Fruit fly (Drosophila melanogaster) whole organism, embryonic: Measurements from ENCODE around the gene Dhc62B.

Experiments
- BEAF-32 ChIP-seq: fragments of 200-800 bp; sonication (Bioruptor generic); optimal IDR thresholded peaks from 3 replicates; lab custom pipeline; 2017; ENCODE audit warnings: missing biosample characterization, missing genetic modification characterization, mild to moderate bottlenecking, moderate library complexity, missing genetic modification reagents
- CG10147 ChIP-seq: fragments of 200-800 bp; sonication (Bioruptor generic); optimal IDR thresholded peaks from 2 replicates; lab custom pipeline; 2019; ENCODE audit warnings: missing biosample characterization, mild to moderate bottlenecking, missing genetic modification characterization, moderate library complexity
- CG12391 ChIP-seq: fragments of 200-800 bp; sonication (Bioruptor generic); optimal IDR thresholded peaks from 3 replicates; lab custom pipeline; 2018; ENCODE audit warnings: missing biosample characterization, mild to moderate bottlenecking, missing genetic modification characterization, moderate library complexity
- CG14860 ChIP-seq: fragments of 200-800 bp; sonication (Bioruptor generic); IDR thresholded peaks from 3 replicates; pipeline ENCODE4 v1.3.6; 2022; ENCODE audit warnings: missing biosample characterization, missing genetic modification characterization; ENCODE audit not compliant: partially characterized antibody
- CG15479 ChIP-seq: fragments of 200-800 bp; sonication (Bioruptor generic); optimal IDR thresholded peaks from 3 replicates; lab custom pipeline; 2019; ENCODE audit warnings: missing biosample characterization, mild to moderate bottlenecking, missing genetic modification characterization, moderate library complexity
- CG15514 ChIP-seq: fragments of 200-800 bp; sonication (Bioruptor generic); optimal IDR thresholded peaks from 3 replicates; lab custom pipeline; 2017; ENCODE audit warnings: missing biosample characterization, missing genetic modification characterization, mild to moderate bottlenecking, moderate library complexity, missing genetic modification reagents
- CG1647 ChIP-seq: fragments of 200-800 bp; sonication (Bioruptor generic); optimal IDR thresholded peaks from 3 replicates; lab custom pipeline; 2016; ENCODE audit warnings: missing biosample characterization, missing genetic modification characterization
- CG17802 ChIP-seq: fragments of 200-800 bp; sonication (Bioruptor generic); optimal IDR thresholded peaks from 2 replicates; lab custom pipeline; 2018; ENCODE audit warnings: missing biosample characterization, mild to moderate bottlenecking, missing genetic modification characterization, moderate library complexity
- CG17829 ChIP-seq: fragments of 200-800 bp; optimal IDR thresholded peaks from 2 replicates; lab custom pipeline; 2019; ENCODE audit warnings: missing biosample characterization, mild to moderate bottlenecking, missing genetic modification characterization, moderate library complexity
- CG18599 ChIP-seq: fragments of 200-800 bp; sonication (Bioruptor generic); optimal IDR thresholded peaks from 3 replicates; lab custom pipeline; 2017; ENCODE audit warnings: missing biosample characterization, missing genetic modification characterization, mild to moderate bottlenecking, moderate library complexity, missing genetic modification reagents
- CG2116 ChIP-seq: fragments of 200-800 bp; sonication (Bioruptor generic); optimal IDR thresholded peaks from 3 replicates; lab custom pipeline; 2018; ENCODE audit warnings: missing biosample characterization, mild to moderate bottlenecking, missing genetic modification characterization
- CG2120 ChIP-seq: fragments of 200-800 bp; sonication (Bioruptor generic); optimal IDR thresholded peaks from 3 replicates; lab custom pipeline; 2016; ENCODE audit warnings: missing biosample characterization, missing genetic modification characterization
- CG30403 ChIP-seq: fragments of 200-800 bp; sonication (Bioruptor generic); optimal IDR thresholded peaks from 3 replicates; lab custom pipeline; 2016; ENCODE audit warnings: missing biosample characterization, missing genetic modification characterization
- CG32532 ChIP-seq: fragments of 200-800 bp; sonication (Bioruptor generic); IDR thresholded peaks from 2 replicates; pipeline ENCODE4 v1.3.6; 2022; ENCODE audit warnings: missing biosample characterization, missing genetic modification characterization
- CG34224 ChIP-seq: fragments of 200-800 bp; sonication (Bioruptor generic); IDR thresholded peaks from 3 replicates; pipeline ENCODE4 v1.3.6; 2022; ENCODE audit warnings: missing biosample characterization, missing genetic modification characterization; ENCODE audit not compliant: partially characterized antibody
- CG4328 ChIP-seq: fragments of 200-800 bp; sonication (Bioruptor generic); optimal IDR thresholded peaks from 3 replicates; lab custom pipeline; 2017; ENCODE audit warnings: missing biosample characterization, missing genetic modification reagents, missing genetic modification characterization
- CG6175 ChIP-seq: fragments of 200-800 bp; sonication (Bioruptor generic); IDR thresholded peaks from 3 replicates; pipeline ENCODE4 v1.3.6; 2022; ENCODE audit warnings: missing biosample characterization, missing genetic modification characterization
- CG9797 ChIP-seq: fragments of 200-800 bp; sonication (Bioruptor generic); optimal IDR thresholded peaks from 3 replicates; lab custom pipeline; 2018; ENCODE audit warnings: missing biosample characterization, mild to moderate bottlenecking, missing genetic modification characterization
- CTCF ChIP-seq: fragments of 200-800 bp; sonication (Bioruptor generic); optimal IDR thresholded peaks from 2 replicates; lab custom pipeline; 2017; ENCODE audit warnings: missing biosample characterization, mild to moderate bottlenecking, missing genetic modification characterization, moderate library complexity
- Dad ChIP-seq: fragments of 200-800 bp; sonication (Bioruptor generic); optimal IDR thresholded peaks from 3 replicates; lab custom pipeline; 2016; ENCODE audit warnings: missing biosample characterization, missing genetic modification characterization
- Hey ChIP-seq: fragments of 200-800 bp; sonication (Bioruptor generic); optimal IDR thresholded peaks from 3 replicates; lab custom pipeline; 2018; ENCODE audit warnings: missing biosample characterization, mild to moderate bottlenecking, missing genetic modification characterization
- Hr78 ChIP-seq, 2 experiments: fragments of 200-800 bp in 1 of 2; fragments of >200 bp in 1 of 2; sonication (Bioruptor generic) in 1 of 2; optimal IDR thresholded peaks; 2 replicates each; lab custom pipeline; 2017 to 2019; ENCODE audit warnings: missing biosample characterization in 2 of 2, missing genetic modification characterization in 2 of 2, mild to moderate bottlenecking in 1 of 2, moderate library complexity in 1 of 2
- MESR4 ChIP-seq: fragments of 200-800 bp; sonication (Bioruptor generic); optimal IDR thresholded peaks from 2 replicates; lab custom pipeline; 2018; ENCODE audit warnings: missing biosample characterization, mild to moderate bottlenecking, missing genetic modification characterization, moderate library complexity
- MTF-1 ChIP-seq: fragments of 200-800 bp; sonication (Bioruptor generic); optimal IDR thresholded peaks from 2 replicates; lab custom pipeline; 2018; ENCODE audit warnings: missing biosample characterization, mild to moderate bottlenecking, missing genetic modification characterization, borderline replicate concordance
- NK7.1 ChIP-seq: fragments of 200-800 bp; sonication (Bioruptor generic); optimal IDR thresholded peaks from 3 replicates; lab custom pipeline; 2016; ENCODE audit warnings: missing biosample characterization, missing genetic modification characterization
- Optix ChIP-seq: fragments of 200-800 bp; sonication (Bioruptor generic); IDR thresholded peaks from 3 replicates; pipeline ENCODE4 v1.3.6; 2022; ENCODE audit warnings: missing biosample characterization, missing genetic modification characterization
- Pdp1 ChIP-seq, 2 experiments: fragments of 200-800 bp; sonication (Bioruptor generic); optimal IDR thresholded peaks; 3 replicates each; lab custom pipeline; 2016; ENCODE audit warnings: missing biosample characterization in 2 of 2, missing genetic modification characterization in 2 of 2, mild to moderate bottlenecking in 1 of 2, moderate library complexity in 1 of 2
- Scr ChIP-seq: fragments of 200-800 bp; sonication (Bioruptor generic); IDR thresholded peaks from 2 replicates; pipeline ENCODE4 v1.3.6; 2022; ENCODE audit warnings: missing biosample characterization, missing genetic modification characterization; ENCODE audit not compliant: partially characterized antibody
- Sin3A ChIP-seq: fragments of >200 bp; optimal IDR thresholded peaks from 2 replicates; lab custom pipeline; 2018
- Stat92E ChIP-seq, 3 experiments: fragments of >200 bp in 2 of 3; fragments of 200-800 bp in 1 of 3; sonication (Bioruptor generic) in 1 of 3; optimal IDR thresholded peaks; 2 replicates each; lab custom pipeline; 2017 to 2019; ENCODE audit warnings: missing biosample characterization in 3 of 3, missing genetic modification characterization in 3 of 3, mild to moderate bottlenecking in 1 of 3, moderate library complexity in 1 of 3
- YL-1 ChIP-seq: fragments of 200-800 bp; sonication (Bioruptor generic); optimal IDR thresholded peaks from 3 replicates; lab custom pipeline; 2017; ENCODE audit warnings: missing biosample characterization, mild to moderate bottlenecking, missing genetic modification characterization
- amos ChIP-seq: fragments of 200-800 bp; sonication (Bioruptor generic); IDR thresholded peaks from 2 replicates; pipeline ENCODE4 v1.3.6; 2022; ENCODE audit warnings: missing biosample characterization, missing genetic modification characterization; ENCODE audit not compliant: partially characterized antibody
- ash1 ChIP-seq: fragments of 200-800 bp; sonication (Bioruptor generic); optimal IDR thresholded peaks from 2 replicates; lab custom pipeline; 2018; ENCODE audit warnings: missing biosample characterization, mild to moderate bottlenecking, missing genetic modification characterization
- br ChIP-seq: fragments of >200 bp; optimal IDR thresholded peaks from 2 replicates; lab custom pipeline; 2017
- cad ChIP-seq: fragments of >200 bp; optimal IDR thresholded peaks from 2 replicates; lab custom pipeline; 2017; ENCODE audit warnings: missing biosample characterization, missing genetic modification characterization
- crp ChIP-seq, 2 experiments: fragments of 200-800 bp; sonication (Bioruptor generic); optimal IDR thresholded peaks; 2 replicates in 1 of 2; 3 replicates in 1 of 2; lab custom pipeline; 2017; ENCODE audit warnings: missing biosample characterization in 2 of 2, missing genetic modification characterization in 2 of 2, mild to moderate bottlenecking in 1 of 2, moderate library complexity in 1 of 2
- dpn ChIP-seq, 2 experiments: fragments of 200-800 bp; sonication (Bioruptor generic); optimal IDR thresholded peaks; 3 replicates each; lab custom pipeline; 2016; ENCODE audit warnings: missing biosample characterization in 2 of 2, missing genetic modification characterization in 2 of 2
- gro ChIP-seq: fragments of 200-800 bp; sonication (Bioruptor generic); optimal IDR thresholded peaks from 2 replicates; lab custom pipeline; 2016; ENCODE audit warnings: missing biosample characterization, missing genetic modification characterization
- insv ChIP-seq, 2 experiments: fragments of 200-800 bp; sonication (Bioruptor generic); optimal IDR thresholded peaks; 3 replicates each; lab custom pipeline; 2016 to 2018; ENCODE audit warnings: missing biosample characterization in 2 of 2, missing genetic modification characterization in 2 of 2
- inv ChIP-seq: fragments of 200-800 bp; sonication (Bioruptor generic); IDR thresholded peaks from 2 replicates; pipeline ENCODE4 v1.3.6; 2022; ENCODE audit warnings: missing biosample characterization, missing genetic modification characterization; ENCODE audit not compliant: partially characterized antibody
- jumu ChIP-seq: fragments of 200-800 bp; sonication (Bioruptor generic); optimal IDR thresholded peaks from 3 replicates; lab custom pipeline; 2016; ENCODE audit warnings: missing biosample characterization, missing genetic modification characterization
- knrl ChIP-seq: fragments of 200-800 bp; sonication (Bioruptor generic); IDR thresholded peaks from 3 replicates; pipeline ENCODE4 v1.3.6; 2022; ENCODE audit warnings: missing biosample characterization, missing genetic modification characterization; ENCODE audit not compliant: partially characterized antibody
- lola ChIP-seq, 3 experiments: fragments of >200 bp in 2 of 3; fragments of 200-800 bp in 1 of 3; sonication (Bioruptor generic) in 1 of 3; optimal IDR thresholded peaks; 2 replicates each; lab custom pipeline; 2017 to 2019; ENCODE audit warnings: missing biosample characterization in 3 of 3, missing genetic modification characterization in 3 of 3, mild to moderate bottlenecking in 1 of 3, moderate library complexity in 1 of 3
- nmo ChIP-seq: fragments of 200-800 bp; sonication (Bioruptor generic); optimal IDR thresholded peaks from 2 replicates; lab custom pipeline; 2018; ENCODE audit warnings: missing biosample characterization, mild to moderate bottlenecking, missing genetic modification characterization, moderate library complexity
- phol ChIP-seq: fragments of 200-800 bp; sonication (Bioruptor generic); optimal IDR thresholded peaks from 3 replicates; lab custom pipeline; 2018; ENCODE audit warnings: missing biosample characterization, mild to moderate bottlenecking, missing genetic modification characterization, moderate library complexity
- pzg ChIP-seq: fragments of 200-800 bp; sonication (Bioruptor generic); optimal IDR thresholded peaks from 3 replicates; lab custom pipeline; 2018; ENCODE audit warnings: missing biosample characterization, mild to moderate bottlenecking, missing genetic modification characterization, moderate library complexity
- schlank ChIP-seq: fragments of 200-800 bp; sonication (Bioruptor generic); optimal IDR thresholded peaks from 2 replicates; lab custom pipeline; 2018; ENCODE audit warnings: missing biosample characterization, mild to moderate bottlenecking, missing genetic modification characterization
- ttk ChIP-seq: fragments of 200-800 bp; sonication (Bioruptor generic); IDR thresholded peaks from 2 replicates; pipeline ENCODE4 v2.1.2; 2022; ENCODE audit warnings: missing biosample characterization, missing genetic modification characterization
- wek ChIP-seq: fragments of 200-800 bp; sonication (Bioruptor generic); optimal IDR thresholded peaks from 3 replicates; lab custom pipeline; 2018; ENCODE audit warnings: missing biosample characterization, mild to moderate bottlenecking, missing genetic modification characterization, moderate library complexity

Gene Dhc62B

dm6 chr3L:1802802-1803201, 31.2 kb upstream of the Dhc62B start, which contains the start of the genes JTBR and CG42676 (continued):
- TF ChIP-seq CG2116 = peak; percentile 34
- no peak for TF ChIP-seq br (lab: Kevin White, UChicago)
- TF ChIP-seq CG6175 (GFP tag; lab: Robert Waterston, UW) = no peak
- TF ChIP-seq CG12391 (tag; lab: Kevin White, UChicago) = peak; percentile 67
- TF ChIP-seq CG9797 (GFP tag; lab: Kevin White, UChicago) = peak; percentile 87
- no peak for TF ChIP-seq Optix (GFP tag; lab: Robert Waterston, UW)
- TF ChIP-seq CG4328 = no peak
- TF ChIP-seq dpn (GFP tag; optimal IDR thresholded peaks at IDR 0.05; lab: Kevin White, UChicago) = peak in 1 of 2 experiments; percentile 30
- TF ChIP-seq insv (GFP tag; optimal IDR thresholded peaks at IDR 0.05; lab: Kevin White, UChicago) = no peak
- peak; percentile 100 for TF ChIP-seq CG15514
- TF ChIP-seq knrl (GFP tag; lab: Robert Waterston, UW) = peak; percentile 71
- TF ChIP-seq phol = peak; percentile 49
- peak; percentile 54 for TF ChIP-seq nmo (GFP tag; lab: Kevin White, UChicago)
- TF ChIP-seq inv (GFP tag; lab: Robert Waterston, UW) = peak; percentile 53; the same call in 1 of the 2 replicates
- TF ChIP-seq CTCF (GFP tag; lab: Kevin White, UChicago) = peak; percentile 14
- TF ChIP-seq ash1 (GFP tag; lab: Kevin White, UChicago) = no peak
- TF ChIP-seq MTF-1 = no peak
- no peak for TF ChIP-seq ttk (GFP tag; lab: Robert Waterston, UW)
- TF ChIP-seq CG17829 (tag; lab: Kevin White, UChicago) = peak; percentile 35
- TF ChIP-seq YL-1 (GFP tag; lab: Kevin White, UChicago) = peak; percentile 94
- peak; percentile 34 for TF ChIP-seq BEAF-32
- no peak for TF ChIP-seq jumu (GFP tag; lab: Kevin White, UChicago)
- TF ChIP-seq Pdp1 (GFP tag; optimal IDR thresholded peaks at IDR 0.05; lab: Kevin White, UChicago) = peak in 1 of 2 experiments; percentile 45
- no peak for TF ChIP-seq CG15479 (GFP tag; lab: Kevin White, UChicago)
- TF ChIP-seq CG1647 = no peak
- no peak for TF ChIP-seq CG32532 (GFP tag; lab: Robert Waterston, UW)
- peak in 1 of 2 experiments; percentile 52 for TF ChIP-seq crp (GFP tag; optimal IDR thresholded peaks at IDR 0.05; lab: Kevin White, UChicago)
- TF ChIP-seq CG14860 (GFP tag; lab: Robert Waterston, UW) = 0 out of 3 replicates have a peak, but pooled peaks have one; percentile 7
- TF ChIP-seq CG18599 (GFP tag; lab: Kevin White, UChicago) = no peak
- TF ChIP-seq Dad (GFP tag; lab: Kevin White, UChicago) = no peak
- no peak for TF ChIP-seq wek (GFP tag; lab: Kevin White, UChicago)
- TF ChIP-seq CG17802 = no peak
- TF ChIP-seq CG2120 (GFP tag; lab: Kevin White, UChicago) = peak; percentile 41
- peak; percentile 51 for TF ChIP-seq cad (GFP tag; lab: Kevin White, UChicago)
- no peak for TF ChIP-seq Hey (tag; lab: Kevin White, UChicago)
- TF ChIP-seq CG30403 = peak; percentile 8
- TF ChIP-seq CG34224 (GFP tag; lab: Robert Waterston, UW) = peak; percentile 62; the same call in 2 of the 3 replicates
- TF ChIP-seq lola (GFP tag; optimal IDR thresholded peaks at IDR 0.05; lab: Kevin White, UChicago) = peak in 1 of 3 experiments; percentile 35
- peak; percentile 65 for TF ChIP-seq pzg (GFP tag; lab: Kevin White, UChicago)
- TF ChIP-seq NK7.1 (GFP tag; lab: Kevin White, UChicago) = no peak
- TF ChIP-seq Sin3A (lab: Kevin White, UChicago) = peak; percentile 72
- TF ChIP-seq Scr (GFP tag; lab: Robert Waterston, UW) = peak; percentile 52
- TF ChIP-seq CG10147 = no peak
- peak; percentile 20 for TF ChIP-seq gro (GFP tag; lab: Kevin White, UChicago)
- TF ChIP-seq Hr78 (GFP tag; optimal IDR thresholded peaks at IDR 0.05; lab: Kevin White, UChicago) = no peak
- TF ChIP-seq MESR4 = peak; percentile 16
- peak; percentile 42; the same call in 1 of the 2 replicates for TF ChIP-seq amos (GFP tag; lab: Robert Waterston, UW)
- TF ChIP-seq schlank (tag; lab: Kevin White, UChicago) = no peak
- peak in 1 of 3 experiments; percentile 21 for TF ChIP-seq Stat92E (GFP tag; optimal IDR thresholded peaks at IDR 0.05; lab: Kevin White, UChicago)
